Worm (Caenorhabditis elegans) whole organism, L3 larva: ENCODE data around the gene hex-1.

Experiments
- aly-2 ChIP-seq: fragments of 150-350 bp; optimal IDR thresholded peaks from 2 replicates; lab custom pipeline; 2014; ENCODE audit warnings: missing biosample characterization, missing genetic modification characterization
- ama-1 ChIP-seq: fragments of 150-350 bp; optimal IDR thresholded peaks from 2 replicates; lab custom pipeline; 2018
- ceh-16 ChIP-seq: sonication (generic microtip); optimal IDR thresholded peaks from 2 replicates; lab custom pipeline; 2017; ENCODE audit warnings: missing biosample characterization, missing genetic modification characterization
- ceh-82 ChIP-seq: fragments of 150-350 bp; optimal IDR thresholded peaks from 2 replicates; lab custom pipeline; 2014; ENCODE audit warnings: missing biosample characterization, missing genetic modification characterization
- fos-1 ChIP-seq: fragments of 150-350 bp; optimal IDR thresholded peaks from 2 replicates; lab custom pipeline; 2014; ENCODE audit warnings: missing biosample characterization, missing genetic modification characterization
- lin-39 ChIP-seq: fragments of 150-350 bp; optimal IDR thresholded peaks from 2 replicates; lab custom pipeline; 2018; ENCODE audit warnings: missing biosample characterization, missing genetic modification reagents, missing genetic modification characterization
- nhr-237 ChIP-seq: fragments of 150-350 bp; optimal IDR thresholded peaks from 2 replicates; lab custom pipeline; 2014; ENCODE audit warnings: missing biosample characterization, missing genetic modification characterization
- nhr-28 ChIP-seq: fragments of 150-350 bp; optimal IDR thresholded peaks from 2 replicates; lab custom pipeline; 2014; ENCODE audit warnings: missing biosample characterization, missing genetic modification characterization
- sea-2 ChIP-seq: fragments of 150-350 bp; sonication (generic microtip); optimal IDR thresholded peaks from 4 replicates; lab custom pipeline; 2014; ENCODE audit warnings: missing biosample characterization, missing genetic modification reagents, missing genetic modification characterization
- ztf-11 ChIP-seq: fragments of 150-350 bp; optimal IDR thresholded peaks from 2 replicates; lab custom pipeline; 2014; ENCODE audit warnings: missing biosample characterization, missing genetic modification characterization
- ztf-4 ChIP-seq: fragments of 150-350 bp; optimal IDR thresholded peaks from 2 replicates; lab custom pipeline; 2014; ENCODE audit warnings: missing biosample characterization, missing genetic modification characterization

DNA sequence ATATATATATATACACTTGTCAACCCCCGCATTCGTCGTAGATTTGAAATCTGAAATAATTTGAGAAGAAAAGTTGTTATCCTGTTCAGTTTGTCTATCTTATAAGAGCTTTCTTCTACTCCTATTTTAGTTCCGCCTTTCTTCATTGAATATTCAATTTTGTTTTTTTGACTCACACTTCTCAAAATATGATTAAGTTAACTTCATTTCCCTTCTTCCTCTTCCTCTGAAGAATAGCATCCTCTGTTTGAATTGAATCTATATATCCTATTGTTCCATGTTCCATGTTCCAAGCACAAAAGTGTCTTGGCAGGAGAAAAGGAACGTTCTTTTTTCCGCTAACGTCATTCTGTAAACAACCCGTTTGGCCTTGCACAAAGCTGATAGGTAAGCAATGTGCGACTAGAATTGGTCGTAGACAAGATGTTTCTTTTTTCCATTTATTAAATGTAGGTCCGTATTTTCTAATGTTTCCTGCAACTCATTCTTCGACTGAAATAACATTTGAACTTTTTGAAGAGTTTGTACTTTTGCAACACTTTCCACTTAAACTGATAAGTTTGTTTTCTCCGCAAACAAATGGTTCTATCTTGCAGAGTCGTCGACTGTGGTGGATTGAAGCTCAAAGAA, 28.9 kb upstream of the hex-1 start, which contains the start of gene gap-1:
- no peak for TF ChIP-seq fos-1 (tag; lab: Kevin White, UChicago)
- no peak for TF ChIP-seq ama-1 (lab: Kevin White, UChicago)
- no peak for TF ChIP-seq ztf-4
- TF ChIP-seq nhr-237 (tag; lab: Kevin White, UChicago): no peak
- TF ChIP-seq nhr-28 (tag; lab: Kevin White, UChicago): no peak
- no peak for TF ChIP-seq lin-39 (tag; lab: Kevin White, UChicago)
- no peak for TF ChIP-seq ceh-82 (tag; lab: Kevin White, UChicago)
- no peak for TF ChIP-seq ztf-11 (tag; lab: Kevin White, UChicago)
- TF ChIP-seq sea-2: no peak
- TF ChIP-seq ceh-16 (tag; lab: Kevin White, UChicago): no peak
- TF ChIP-seq aly-2: no peak
